Worm (Caenorhabditis elegans) whole organism, L1 larva: ENCODE measurements around the gene F25H8.2.

Source experiments
- C04F5.9 ChIP-seq: sonication (generic microtip); optimal IDR thresholded peaks from 2 replicates; lab custom pipeline; 2016; ENCODE audit warnings: missing genetic modification characterization, missing compliant biosample characterization
- C16A3.4 ChIP-seq: fragments of 150-350 bp; optimal IDR thresholded peaks from 2 replicates; lab custom pipeline; 2014; ENCODE audit warnings: missing biosample characterization, missing genetic modification characterization
- ama-1 ChIP-seq: fragments of 150-350 bp; optimal IDR thresholded peaks from 2 replicates; lab custom pipeline; 2014
- ceh-8 ChIP-seq: fragments of 200-800 bp; sonication (Bioruptor generic); optimal IDR thresholded peaks from 2 replicates; lab custom pipeline; 2018; ENCODE audit warnings: mild to moderate bottlenecking, missing genetic modification characterization, moderate library complexity, missing compliant biosample characterization
- dpl-1 ChIP-seq, 3 experiments: fragments of 150-350 bp in 2 of 3; sonication (generic microtip) in 1 of 3; optimal IDR thresholded peaks; 2 replicates each; lab custom pipeline; 2014 to 2017; ENCODE audit warnings: missing biosample characterization in 3 of 3, missing genetic modification characterization in 3 of 3, missing genetic modification reagents in 3 of 3
- efl-1 ChIP-seq, 4 experiments: fragments of 150-350 bp; optimal IDR thresholded peaks in 3 of 4; peaks in 1 of 4; 1 replicate in 1 of 4; 2 replicates in 3 of 4; lab custom pipeline; 2014; ENCODE audit warnings: missing biosample characterization in 2 of 4, missing genetic modification characterization in 2 of 4, missing genetic modification reagents in 2 of 4
- egl-13 ChIP-seq: sonication (generic microtip); optimal IDR thresholded peaks from 2 replicates; lab custom pipeline; 2016; ENCODE audit warnings: missing genotype, missing genetic modification reagents, missing genetic modification characterization, missing compliant biosample characterization
- egl-27 ChIP-seq, 2 experiments: fragments of 150-350 bp in 1 of 2; sonication (generic microtip); optimal IDR thresholded peaks; 3 replicates each; lab custom pipeline; 2017 to 2018; ENCODE audit warnings: missing biosample characterization in 2 of 2, missing genetic modification characterization in 2 of 2, missing genetic modification reagents in 2 of 2
- ets-5 ChIP-seq: fragments of 200-800 bp; sonication (Bioruptor generic); IDR thresholded peaks from 2 replicates; pipeline ENCODE4 v1.3.6; 2022; ENCODE audit warnings: missing genetic modification characterization, missing compliant biosample characterization
- fkh-4 ChIP-seq: sonication (generic microtip); optimal IDR thresholded peaks from 2 replicates; lab custom pipeline; 2016; ENCODE audit warnings: missing compliant biosample characterization, missing genetic modification characterization, borderline replicate concordance
- hlh-17 ChIP-seq: fragments of 200-800 bp; sonication (Bioruptor generic); optimal IDR thresholded peaks from 2 replicates; lab custom pipeline; 2018; ENCODE audit warnings: missing genetic modification characterization, mild to moderate bottlenecking, missing compliant biosample characterization, moderate library complexity, borderline replicate concordance
- irx-1 ChIP-seq: sonication (generic microtip); optimal IDR thresholded peaks from 2 replicates; lab custom pipeline; 2016; ENCODE audit warnings: missing genetic modification characterization, missing compliant biosample characterization
- lin-13 ChIP-seq: fragments of 150-350 bp; optimal IDR thresholded peaks from 2 replicates; lab custom pipeline; 2014; ENCODE audit warnings: missing biosample characterization, missing genetic modification reagents, missing genetic modification characterization
- lin-14 ChIP-seq: fragments of 200-800 bp; sonication (Bioruptor generic); optimal IDR thresholded peaks from 2 replicates; lab custom pipeline; 2018; ENCODE audit warnings: mild to moderate bottlenecking, missing genetic modification characterization, moderate library complexity, missing compliant biosample characterization
- lin-35 ChIP-seq, 2 experiments: fragments of 150-350 bp; optimal IDR thresholded peaks; 2 replicates each; lab custom pipeline; 2014; ENCODE audit warnings: missing biosample characterization in 2 of 2, missing genetic modification characterization in 2 of 2, missing genetic modification reagents in 2 of 2
- lir-3 ChIP-seq: sonication (generic microtip); optimal IDR thresholded peaks from 2 replicates; lab custom pipeline; 2016; ENCODE audit warnings: mild to moderate bottlenecking, missing genetic modification characterization, moderate library complexity, missing compliant biosample characterization; ENCODE audit not compliant: poor library complexity
- lsy-2 ChIP-seq, 2 experiments: fragments of 150-350 bp; optimal IDR thresholded peaks; 2 replicates each; lab custom pipeline; 2014; ENCODE audit warnings: missing biosample characterization in 2 of 2, missing genetic modification characterization in 2 of 2
- mep-1 ChIP-seq: fragments of 150-350 bp; optimal IDR thresholded peaks from 2 replicates; lab custom pipeline; 2014; ENCODE audit warnings: missing biosample characterization, missing genetic modification characterization
- nhr-19 ChIP-seq: fragments of 200-800 bp; sonication (Bioruptor generic); conservative IDR thresholded peaks from 2 replicates; pipeline ENCODE4 v1.3.6; 2022; ENCODE audit warnings: missing genetic modification characterization, missing compliant biosample characterization
- nhr-20 ChIP-seq: sonication (generic microtip); optimal IDR thresholded peaks from 2 replicates; lab custom pipeline; 2016; ENCODE audit warnings: mild to moderate bottlenecking, missing genetic modification characterization, missing compliant biosample characterization
- nhr-47 ChIP-seq: sonication (generic microtip); optimal IDR thresholded peaks from 2 replicates; lab custom pipeline; 2016; ENCODE audit warnings: mild to moderate bottlenecking, missing genetic modification characterization, moderate library complexity, missing compliant biosample characterization
- nhr-71 ChIP-seq: sonication (generic microtip); optimal IDR thresholded peaks from 2 replicates; lab custom pipeline; 2016; ENCODE audit warnings: mild to moderate bottlenecking, missing genetic modification characterization, moderate library complexity, missing compliant biosample characterization
- nhr-77 ChIP-seq: fragments of 150-350 bp; optimal IDR thresholded peaks from 2 replicates; lab custom pipeline; 2014; ENCODE audit warnings: missing biosample characterization, missing genetic modification characterization
- nhr-90 ChIP-seq: sonication (generic microtip); optimal IDR thresholded peaks from 2 replicates; lab custom pipeline; 2016; ENCODE audit warnings: mild to moderate bottlenecking, missing genetic modification characterization, missing compliant biosample characterization; ENCODE audit not compliant: poor library complexity
- rnt-1 ChIP-seq: sonication (generic microtip); optimal IDR thresholded peaks from 2 replicates; lab custom pipeline; 2016; ENCODE audit warnings: mild to moderate bottlenecking, missing genetic modification characterization, moderate library complexity, missing compliant biosample characterization
- skn-1 ChIP-seq: fragments of 150-350 bp; optimal IDR thresholded peaks from 2 replicates; lab custom pipeline; 2014; ENCODE audit warnings: missing biosample characterization, missing genetic modification characterization
- snu-23 ChIP-seq: sonication (generic microtip); optimal IDR thresholded peaks from 2 replicates; lab custom pipeline; 2016; ENCODE audit warnings: missing genetic modification characterization, missing compliant biosample characterization
- sup-37 ChIP-seq: fragments of 200-800 bp; sonication (Bioruptor generic); optimal IDR thresholded peaks from 2 replicates; lab custom pipeline; 2018; ENCODE audit warnings: mild to moderate bottlenecking, missing genetic modification characterization, missing compliant biosample characterization
- tbx-2 ChIP-seq: sonication (generic microtip); optimal IDR thresholded peaks from 2 replicates; lab custom pipeline; 2016; ENCODE audit warnings: missing genetic modification characterization, missing compliant biosample characterization
- tlp-1 ChIP-seq: fragments of 150-350 bp; optimal IDR thresholded peaks from 2 replicates; lab custom pipeline; 2014; ENCODE audit warnings: missing biosample characterization, missing genetic modification characterization
- unc-98 ChIP-seq: fragments of 200-800 bp; sonication (Bioruptor generic); IDR thresholded peaks from 2 replicates; pipeline ENCODE4 v1.3.6; 2022; ENCODE audit warnings: missing genetic modification characterization, missing compliant biosample characterization
- zag-1 ChIP-seq: fragments of 150-350 bp; optimal IDR thresholded peaks from 2 replicates; lab custom pipeline; 2014; ENCODE audit warnings: missing biosample characterization, missing genetic modification characterization
- ztf-11 ChIP-seq, 2 experiments: sonication (generic microtip); optimal IDR thresholded peaks; 2 replicates each; lab custom pipeline; 2016 to 2017; ENCODE audit warnings: missing genetic modification characterization in 2 of 2, missing biosample characterization in 1 of 2, missing compliant biosample characterization in 1 of 2

Gene F25H8.2

DNA sequence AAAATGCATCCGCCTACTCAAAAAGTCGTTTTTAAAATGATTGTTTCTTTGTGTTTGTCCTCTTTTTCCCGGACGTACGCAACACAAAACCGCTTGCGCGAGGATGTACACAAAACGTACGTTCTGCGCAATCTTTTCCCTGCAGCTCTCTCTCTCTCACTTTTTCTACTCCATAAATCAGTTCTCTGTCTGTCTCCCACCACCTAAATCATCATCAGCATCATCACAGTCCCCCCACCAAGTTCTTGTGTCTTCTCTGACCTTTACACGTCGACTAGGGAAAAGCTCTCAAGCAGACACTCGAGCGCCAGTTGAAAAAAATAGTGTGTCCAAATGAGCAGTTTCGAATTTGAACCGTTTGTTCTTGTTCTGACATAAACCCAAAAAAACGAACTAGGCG, 12.2 kb downstream of the F25H8.2 start:
- TF ChIP-seq lsy-2 (tag; optimal IDR thresholded peaks at IDR 0.05; lab: Kevin White, UChicago): no peak
- TF ChIP-seq efl-1 (optimal IDR thresholded peaks at IDR 0.05; lab: Kevin White, UChicago): no peak
- peak in 1 of 2 experiments; percentile 79 for TF ChIP-seq efl-1 (GFP tag; optimal IDR thresholded peaks at IDR 0.05 in 1 of 2; lab: Kevin White, UChicago)
- no peak for TF ChIP-seq C16A3.4 (tag; lab: Kevin White, UChicago)
- TF ChIP-seq sup-37 (GFP tag; lab: Kevin White, UChicago): no peak
- TF ChIP-seq nhr-77: peak; percentile 45
- TF ChIP-seq ztf-11 (tag; optimal IDR thresholded peaks at IDR 0.05; lab: Kevin White, UChicago): no peak
- TF ChIP-seq skn-1 (tag; lab: Kevin White, UChicago): no peak
- TF ChIP-seq unc-98 (GFP tag; lab: Robert Waterston, UW): no peak
- peak; percentile 22 for TF ChIP-seq tbx-2
- no peak for TF ChIP-seq egl-13 (tag; lab: Kevin White, UChicago)

DNA sequence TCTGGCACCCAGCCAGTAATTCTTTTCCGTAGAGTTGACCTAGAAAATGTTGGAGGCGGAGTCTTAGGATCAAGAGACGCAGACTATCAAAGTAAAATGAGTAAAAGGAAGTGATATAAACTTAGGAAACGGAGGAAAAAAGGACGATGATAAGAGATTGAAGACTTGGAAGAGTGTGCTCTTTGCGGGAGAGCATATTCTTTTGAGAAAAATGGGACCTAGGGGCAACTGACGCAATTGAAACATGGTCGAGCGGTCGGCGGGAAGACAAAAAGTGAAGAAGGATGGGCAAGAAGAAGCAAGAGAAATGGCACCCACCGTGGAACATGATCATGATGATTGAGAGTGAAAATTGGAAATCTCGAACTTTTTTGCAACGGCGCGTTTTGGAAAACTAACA, 16.0 kb downstream of the F25H8.2 start:
- TF ChIP-seq zag-1 (tag; lab: Kevin White, UChicago) (no peak), lin-35 (GFP tag; optimal IDR thresholded peaks at IDR 0.05; lab: Kevin White, UChicago) (peak in 1 of 2 experiments; percentile 51), mep-1 (tag; lab: Kevin White, UChicago) (peak; percentile 8), nhr-20 (tag; lab: Kevin White, UChicago) (peak; percentile 24), efl-1 (optimal IDR thresholded peaks at IDR 0.05; lab: Kevin White, UChicago) (peak; percentile 4 to 56), efl-1 (GFP tag; optimal IDR thresholded peaks at IDR 0.05 in 1 of 2; lab: Kevin White, UChicago) (peak in 1 of 2 experiments; percentile 52), tbx-2 (peak; percentile 20), rnt-1 (peak; percentile 60), lin-14 (GFP tag; lab: Kevin White, UChicago) (peak; percentile 73), dpl-1 (GFP tag; optimal IDR thresholded peaks at IDR 0.05; lab: Kevin White, UChicago) (peak; percentile 8 to 39 (median 12)), egl-27 (tag; optimal IDR thresholded peaks at IDR 0.05; lab: Kevin White, UChicago) (no peak), nhr-77 (peak; percentile 35), nhr-71 (tag; lab: Kevin White, UChicago) (peak; percentile 66), ama-1 (lab: Kevin White, UChicago) (no peak), snu-23 (GFP tag; lab: Kevin White, UChicago) (peak; percentile 39), nhr-19 (GFP tag; lab: Robert Waterston, UW) (peak; percentile 59), ets-5 (GFP tag; lab: Robert Waterston, UW) (no peak)

DNA sequence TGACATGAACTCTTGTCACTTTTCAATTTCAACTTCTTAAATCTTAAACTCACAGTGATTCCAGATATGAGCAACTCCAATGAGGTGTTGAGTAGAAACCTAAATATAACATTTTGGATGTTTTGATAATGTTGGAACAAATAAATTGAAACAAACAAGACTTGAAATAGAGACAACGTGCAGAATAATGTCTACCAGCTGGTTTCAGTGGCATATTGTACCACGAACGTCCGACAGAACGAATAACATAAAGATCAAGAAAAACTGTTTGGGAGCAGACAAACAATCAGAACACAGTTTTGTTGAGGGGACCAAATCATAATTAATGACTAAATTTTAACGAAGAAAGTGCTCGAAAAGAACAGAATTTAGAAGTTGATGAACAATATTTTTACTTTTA, 21.3 kb downstream of the F25H8.2 start, which contains the start of gene gon-1:
Gene gon-1, minus strand, starts transcription at position 101 of the 400 bp plus-strand sequence.
- no peak for TF ChIP-seq lsy-2 (tag; optimal IDR thresholded peaks at IDR 0.05; lab: Kevin White, UChicago)
- no peak for TF ChIP-seq nhr-47
- TF ChIP-seq egl-13 (tag; lab: Kevin White, UChicago): no peak
- no peak for TF ChIP-seq irx-1 (tag; lab: Kevin White, UChicago)
- TF ChIP-seq C04F5.9 (tag; lab: Kevin White, UChicago): no peak
- TF ChIP-seq ets-5 (GFP tag; lab: Robert Waterston, UW): no peak
- TF ChIP-seq lir-3 (tag; lab: Kevin White, UChicago): no peak
- no peak for TF ChIP-seq skn-1 (tag; lab: Kevin White, UChicago)
- TF ChIP-seq, all 84 proteins: peak for 0

DNA sequence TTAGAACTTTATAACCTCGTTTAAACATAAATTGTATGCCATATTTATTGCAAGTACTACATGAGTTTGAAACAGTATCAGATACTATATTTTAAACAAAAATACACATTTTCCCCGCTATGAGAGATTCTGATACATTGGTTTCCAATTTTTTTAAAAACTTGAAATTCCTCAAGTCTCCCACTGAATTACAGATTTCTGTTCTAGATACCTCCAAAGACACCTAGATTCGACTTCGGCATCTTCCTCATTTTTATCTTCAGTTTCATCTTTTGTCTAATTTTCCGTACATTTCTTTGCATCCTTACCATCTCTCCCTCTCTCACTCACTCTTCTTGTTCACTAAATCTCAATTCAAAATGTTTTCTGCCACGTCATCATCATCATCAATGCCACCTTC, 31.9 kb downstream of the F25H8.2 start, which contains the start of gene T13H10.2:
Gene T13H10.2, plus strand, starts transcription at position 301 of the 400 bp plus-strand sequence.
- TF ChIP-seq nhr-90 (tag; lab: Kevin White, UChicago): no peak
- TF ChIP-seq hlh-17 (GFP tag; lab: Kevin White, UChicago): no peak
- no peak for TF ChIP-seq lin-13 (GFP tag; lab: Kevin White, UChicago)
- TF ChIP-seq sup-37 (GFP tag; lab: Kevin White, UChicago): no peak
- TF ChIP-seq tlp-1 (tag; lab: Kevin White, UChicago): no peak
- TF ChIP-seq ceh-8: no peak
- TF ChIP-seq fkh-4: no peak
- TF ChIP-seq, all 84 proteins: peak for 0
